Worm (Caenorhabditis elegans): ENCODE measurements around the gene K02F6.6.
"Not testable (repeated sequence)": the region's sequence is repeated elsewhere in the genome, so short reads cannot be mapped to it uniquely, and the experiment has no call there.

DNA sequence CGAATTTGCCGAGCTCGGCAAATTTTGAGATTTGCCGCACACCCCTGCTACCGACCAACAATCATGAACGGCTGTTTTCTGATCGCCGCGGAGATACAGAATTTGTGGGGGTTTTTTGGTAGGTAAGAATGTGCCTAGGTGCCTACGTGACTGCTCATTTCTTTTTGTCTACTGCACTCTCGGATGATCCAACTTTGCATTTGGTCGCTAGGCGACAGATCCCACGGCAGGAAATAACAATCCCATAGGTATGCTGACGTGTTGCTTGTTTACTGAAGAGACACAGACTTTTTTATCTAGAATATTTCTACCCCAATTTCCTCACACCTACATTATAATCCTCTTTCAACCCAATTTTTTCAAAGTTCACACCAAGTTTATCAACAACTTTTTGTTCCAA lies 4.4 kb downstream of the K02F6.6 start, which contains the start of gene K02F6.8:
- TF ChIP-seq ZK546.5 (tag; optimal IDR thresholded peaks at IDR 0.05); ceh-28 (tag; optimal IDR thresholded peaks at IDR 0.05); duxl-1 (tag; optimal IDR thresholded peaks at IDR 0.05; ENCODE audit: poor library complexity); fkh-10 (GFP tag; optimal IDR thresholded peaks at IDR 0.05); nhr-76 (tag; optimal IDR thresholded peaks at IDR 0.05); ZK337.2 (GFP tag; IDR thresholded peaks at IDR 0.05); lsy-2 (tag; optimal IDR thresholded peaks at IDR 0.05): not testable (repeated sequence)
